Worm (Caenorhabditis elegans) whole organism, L1 larva: Measurements from ENCODE around the gene ccpp-6.

Experiments
- aha-1 ChIP-seq: fragments of 150-350 bp; optimal IDR thresholded peaks from 2 replicates; lab custom pipeline; 2014; ENCODE audit warnings: missing biosample characterization, missing genetic modification characterization
- alr-1 ChIP-seq: fragments of 200-800 bp; sonication (Bioruptor generic); optimal IDR thresholded peaks from 2 replicates; lab custom pipeline; 2018; ENCODE audit warnings: borderline replicate concordance, mild to moderate bottlenecking, missing genetic modification characterization, missing compliant biosample characterization
- ama-1 ChIP-seq: fragments of 150-350 bp; optimal IDR thresholded peaks from 2 replicates; lab custom pipeline; 2014
- ceh-88 ChIP-seq: fragments of 200-800 bp; sonication (Bioruptor generic); IDR thresholded peaks from 2 replicates; pipeline ENCODE4 v1.3.6; 2022; ENCODE audit warnings: missing genetic modification characterization, missing compliant biosample characterization
- ceh-90 ChIP-seq: sonication (generic microtip); optimal IDR thresholded peaks from 2 replicates; lab custom pipeline; 2016; ENCODE audit warnings: missing genetic modification characterization, missing compliant biosample characterization
- dsc-1 ChIP-seq: sonication (generic microtip); optimal IDR thresholded peaks from 2 replicates; lab custom pipeline; 2016; ENCODE audit warnings: mild to moderate bottlenecking, missing genetic modification characterization, missing compliant biosample characterization
- efl-1 ChIP-seq, 4 experiments: fragments of 150-350 bp; optimal IDR thresholded peaks in 3 of 4; peaks in 1 of 4; 1 replicate in 1 of 4; 2 replicates in 3 of 4; lab custom pipeline; 2014; ENCODE audit warnings: missing biosample characterization in 2 of 4, missing genetic modification characterization in 2 of 4, missing genetic modification reagents in 2 of 4
- egl-27 ChIP-seq, 2 experiments: fragments of 150-350 bp in 1 of 2; sonication (generic microtip); optimal IDR thresholded peaks; 3 replicates each; lab custom pipeline; 2017 to 2018; ENCODE audit warnings: missing biosample characterization in 2 of 2, missing genetic modification characterization in 2 of 2, missing genetic modification reagents in 2 of 2
- elt-2 ChIP-seq: sonication (generic microtip); optimal IDR thresholded peaks from 2 replicates; lab custom pipeline; 2016; ENCODE audit warnings: missing genetic modification characterization, mild to moderate bottlenecking, inconsistent platforms, missing compliant biosample characterization, missing genetic modification reagents
- fkh-10 ChIP-seq: sonication (generic microtip); optimal IDR thresholded peaks from 2 replicates; lab custom pipeline; 2017; ENCODE audit warnings: missing biosample characterization, missing genetic modification reagents, missing genetic modification characterization
- fkh-4 ChIP-seq: sonication (generic microtip); optimal IDR thresholded peaks from 2 replicates; lab custom pipeline; 2016; ENCODE audit warnings: missing compliant biosample characterization, missing genetic modification characterization, borderline replicate concordance
- fkh-8 ChIP-seq: sonication (generic microtip); optimal IDR thresholded peaks from 2 replicates; lab custom pipeline; 2016; ENCODE audit warnings: mild to moderate bottlenecking, missing genetic modification characterization, missing compliant biosample characterization
- hpl-2 ChIP-seq: fragments of 150-350 bp; optimal IDR thresholded peaks from 2 replicates; lab custom pipeline; 2014; ENCODE audit warnings: missing biosample characterization, missing genetic modification reagents, missing genetic modification characterization
- irx-1 ChIP-seq: sonication (generic microtip); optimal IDR thresholded peaks from 2 replicates; lab custom pipeline; 2016; ENCODE audit warnings: missing genetic modification characterization, missing compliant biosample characterization
- jun-1 ChIP-seq: fragments of 150-350 bp; optimal IDR thresholded peaks from 2 replicates; lab custom pipeline; 2014; ENCODE audit warnings: missing biosample characterization, missing genetic modification reagents, missing genetic modification characterization
- lin-14 ChIP-seq: fragments of 200-800 bp; sonication (Bioruptor generic); optimal IDR thresholded peaks from 2 replicates; lab custom pipeline; 2018; ENCODE audit warnings: mild to moderate bottlenecking, missing genetic modification characterization, moderate library complexity, missing compliant biosample characterization
- lin-35 ChIP-seq, 2 experiments: fragments of 150-350 bp; optimal IDR thresholded peaks; 2 replicates each; lab custom pipeline; 2014; ENCODE audit warnings: missing biosample characterization in 2 of 2, missing genetic modification characterization in 2 of 2, missing genetic modification reagents in 2 of 2
- mab-9 ChIP-seq: fragments of 200-800 bp; sonication (Bioruptor generic); IDR thresholded peaks from 2 replicates; pipeline ENCODE4 v1.3.6; 2022; ENCODE audit warnings: missing genetic modification reagents, missing genetic modification characterization, missing compliant biosample characterization
- mep-1 ChIP-seq: fragments of 150-350 bp; optimal IDR thresholded peaks from 2 replicates; lab custom pipeline; 2014; ENCODE audit warnings: missing biosample characterization, missing genetic modification characterization
- nhr-20 ChIP-seq: sonication (generic microtip); optimal IDR thresholded peaks from 2 replicates; lab custom pipeline; 2016; ENCODE audit warnings: mild to moderate bottlenecking, missing genetic modification characterization, missing compliant biosample characterization
- nhr-47 ChIP-seq: sonication (generic microtip); optimal IDR thresholded peaks from 2 replicates; lab custom pipeline; 2016; ENCODE audit warnings: mild to moderate bottlenecking, missing genetic modification characterization, moderate library complexity, missing compliant biosample characterization
- nhr-71 ChIP-seq: sonication (generic microtip); optimal IDR thresholded peaks from 2 replicates; lab custom pipeline; 2016; ENCODE audit warnings: mild to moderate bottlenecking, missing genetic modification characterization, moderate library complexity, missing compliant biosample characterization
- nhr-76 ChIP-seq: sonication (generic microtip); optimal IDR thresholded peaks from 2 replicates; lab custom pipeline; 2017; ENCODE audit warnings: missing biosample characterization, missing genetic modification characterization
- nhr-77 ChIP-seq: fragments of 150-350 bp; optimal IDR thresholded peaks from 2 replicates; lab custom pipeline; 2014; ENCODE audit warnings: missing biosample characterization, missing genetic modification characterization
- pax-3 ChIP-seq: fragments of 200-800 bp; sonication (Bioruptor generic); optimal IDR thresholded peaks from 2 replicates; lab custom pipeline; 2018; ENCODE audit warnings: mild to moderate bottlenecking, missing genetic modification characterization, moderate library complexity, missing compliant biosample characterization
- pqm-1 ChIP-seq: sonication (generic microtip); optimal IDR thresholded peaks from 3 replicates; lab custom pipeline; 2017; ENCODE audit warnings: missing biosample characterization, missing genetic modification characterization
- rnt-1 ChIP-seq: sonication (generic microtip); optimal IDR thresholded peaks from 2 replicates; lab custom pipeline; 2016; ENCODE audit warnings: mild to moderate bottlenecking, missing genetic modification characterization, moderate library complexity, missing compliant biosample characterization
- skn-1 ChIP-seq: fragments of 150-350 bp; optimal IDR thresholded peaks from 2 replicates; lab custom pipeline; 2014; ENCODE audit warnings: missing biosample characterization, missing genetic modification characterization
- snpc-4 ChIP-seq: fragments of 150-350 bp; optimal IDR thresholded peaks from 2 replicates; lab custom pipeline; 2014; ENCODE audit warnings: missing biosample characterization, missing genetic modification characterization
- sox-4 ChIP-seq: sonication (generic microtip); optimal IDR thresholded peaks from 2 replicates; lab custom pipeline; 2016; ENCODE audit warnings: missing genetic modification characterization, missing compliant biosample characterization
- sptf-1 ChIP-seq: fragments of 150-350 bp; optimal IDR thresholded peaks from 2 replicates; lab custom pipeline; 2014; ENCODE audit warnings: missing biosample characterization, missing genetic modification characterization
- tbx-2 ChIP-seq: sonication (generic microtip); optimal IDR thresholded peaks from 2 replicates; lab custom pipeline; 2016; ENCODE audit warnings: missing genetic modification characterization, missing compliant biosample characterization
- unc-30 ChIP-seq: sonication (generic microtip); optimal IDR thresholded peaks from 2 replicates; lab custom pipeline; 2017; ENCODE audit warnings: missing biosample characterization, missing genetic modification characterization
- vab-15 ChIP-seq: sonication (generic microtip); optimal IDR thresholded peaks from 2 replicates; lab custom pipeline; 2017; ENCODE audit warnings: missing genotype, mild to moderate bottlenecking, missing genetic modification characterization, missing compliant biosample characterization

ccpp-6 gene

ce11 chrII:5346350-5346749 is 40.8 kb downstream of the ccpp-6 start (continued):
- TF ChIP-seq elt-2 (tag; lab: Kevin White, UChicago) (peak; percentile 12), nhr-20 (tag; lab: Kevin White, UChicago) (peak; percentile 73)

- TF ChIP-seq ceh-90 (tag; lab: Kevin White, UChicago) (no peak), unc-30 (tag; lab: Kevin White, UChicago) (no peak), mep-1 (no peak), irx-1 (tag; lab: Kevin White, UChicago) (no peak), lin-14 (no peak), tbx-2 (tag; lab: Kevin White, UChicago) (no peak), aha-1 (tag; lab: Kevin White, UChicago) (no peak), snpc-4 (tag; lab: Kevin White, UChicago) (no peak), jun-1 (tag; lab: Kevin White, UChicago) (no peak), alr-1 (tag; lab: Kevin White, UChicago) (no peak), hpl-2 (no peak), nhr-77 (tag; lab: Kevin White, UChicago) (no peak), pqm-1 (tag; lab: Kevin White, UChicago) (no peak), sox-4 (tag; lab: Kevin White, UChicago) (no peak), pax-3 (tag; lab: Kevin White, UChicago) (no peak), nhr-71 (no peak), fkh-4 (tag; lab: Kevin White, UChicago) (no peak), vab-15 (tag; lab: Kevin White, UChicago) (no peak)
Measured at ce11 chrII:5344775-5345174, 42.3 kb downstream of the ccpp-6 start, which contains the start of gene F09E5.14. Gene F09E5.14 (minus strand): TSS chrII:5344875.

- TF ChIP-seq lin-35 (GFP tag; optimal IDR thresholded peaks at IDR 0.05; lab: Kevin White, UChicago): peak in 1 of 2 experiments; percentile 13
- peak; percentile 4 for TF ChIP-seq lin-14
- no peak for TF ChIP-seq ama-1 (lab: Kevin White, UChicago)
- TF ChIP-seq nhr-71: peak; percentile 5
- TF ChIP-seq jun-1 (tag; lab: Kevin White, UChicago): no peak
- TF ChIP-seq rnt-1 (tag; lab: Kevin White, UChicago): peak; percentile 5
- no peak for TF ChIP-seq mab-9 (GFP tag; lab: Robert Waterston, UW)
- no peak for TF ChIP-seq egl-27 (tag; optimal IDR thresholded peaks at IDR 0.05; lab: Kevin White, UChicago)
- TF ChIP-seq ceh-88 (GFP tag; lab: Robert Waterston, UW): no peak
- TF ChIP-seq nhr-76: no peak
Measured at ce11 chrII:5342412-5342811, 44.7 kb downstream of the ccpp-6 start.

- TF ChIP-seq nhr-47 (tag; lab: Kevin White, UChicago): peak; percentile 40
- peak; percentile 32 for TF ChIP-seq nhr-71
- peak; percentile 95 for TF ChIP-seq dsc-1 (tag; lab: Kevin White, UChicago)
- no peak for TF ChIP-seq efl-1 (optimal IDR thresholded peaks at IDR 0.05; lab: Kevin White, UChicago)
- TF ChIP-seq efl-1 (GFP tag; optimal IDR thresholded peaks at IDR 0.05 in 1 of 2; lab: Kevin White, UChicago): peak in 1 of 2 experiments; percentile 67
- no peak for TF ChIP-seq mep-1
- peak; percentile 43 for TF ChIP-seq fkh-8 (tag; lab: Kevin White, UChicago)
- TF ChIP-seq skn-1 (tag; lab: Kevin White, UChicago): no peak
- no peak for TF ChIP-seq sptf-1 (tag; lab: Kevin White, UChicago)
- TF ChIP-seq fkh-10: no peak
- TF ChIP-seq, all 84 proteins: peak for 5
Measured at ce11 chrII:5341573-5341972, 45.5 kb downstream of the ccpp-6 start.
